Fruit fly (Drosophila melanogaster) whole organism, embryonic: Measurements from ENCODE around the gene Rbp6.

Experiments
- Asciz ChIP-seq: fragments of 200-800 bp; sonication (Bioruptor generic); optimal IDR thresholded peaks from 2 replicates; lab custom pipeline; 2017; ENCODE audit warnings: missing biosample characterization, mild to moderate bottlenecking, missing genetic modification characterization, missing genetic modification reagents
- Bdp1 ChIP-seq: fragments of 200-800 bp; sonication (Bioruptor generic); optimal IDR thresholded peaks from 3 replicates; lab custom pipeline; 2016; ENCODE audit warnings: missing biosample characterization, missing genetic modification characterization
- Blimp-1 ChIP-seq: fragments of 200-800 bp; sonication (Bioruptor generic); optimal IDR thresholded peaks from 3 replicates; lab custom pipeline; 2018; ENCODE audit warnings: missing biosample characterization, missing genetic modification characterization, mild to moderate bottlenecking, moderate library complexity, missing genetic modification reagents
- CG10366 ChIP-seq: fragments of 200-800 bp; sonication (Bioruptor generic); IDR thresholded peaks from 2 replicates; pipeline ENCODE4 v1.3.6; 2022; ENCODE audit warnings: missing biosample characterization, missing genetic modification characterization
- CG13894 ChIP-seq: fragments of 200-800 bp; sonication (Bioruptor generic); optimal IDR thresholded peaks from 3 replicates; lab custom pipeline; 2018; ENCODE audit warnings: missing biosample characterization, mild to moderate bottlenecking, missing genetic modification characterization, moderate library complexity
- CG1647 ChIP-seq: fragments of 200-800 bp; sonication (Bioruptor generic); optimal IDR thresholded peaks from 3 replicates; lab custom pipeline; 2016; ENCODE audit warnings: missing biosample characterization, missing genetic modification characterization
- CG2199 ChIP-seq: fragments of 200-800 bp; sonication (Bioruptor generic); IDR thresholded peaks from 3 replicates; pipeline ENCODE4 v1.3.6; 2022; ENCODE audit warnings: missing biosample characterization, missing genetic modification characterization
- CG4360 ChIP-seq: fragments of 200-800 bp; sonication (Bioruptor generic); IDR thresholded peaks from 2 replicates; pipeline ENCODE4 v1.3.6; 2022; ENCODE audit warnings: missing biosample characterization, missing genetic modification characterization
- CG4854 ChIP-seq: fragments of 200-800 bp; sonication (Bioruptor generic); optimal IDR thresholded peaks from 2 replicates; lab custom pipeline; 2016; ENCODE audit warnings: missing biosample characterization, missing genetic modification characterization, inconsistent platforms
- CG7786 ChIP-seq: fragments of 200-800 bp; sonication (Bioruptor generic); optimal IDR thresholded peaks from 2 replicates; lab custom pipeline; 2016; ENCODE audit warnings: missing biosample characterization, missing genetic modification characterization
- CG7839 ChIP-seq: fragments of 200-800 bp; sonication (Bioruptor generic); optimal IDR thresholded peaks from 3 replicates; lab custom pipeline; 2018; ENCODE audit warnings: missing biosample characterization, mild to moderate bottlenecking, missing genetic modification characterization, moderate library complexity
- CG8924 ChIP-seq: fragments of 200-800 bp; optimal IDR thresholded peaks from 3 replicates; lab custom pipeline; 2019; ENCODE audit warnings: missing biosample characterization, mild to moderate bottlenecking, missing genetic modification characterization, moderate library complexity
- CG9727 ChIP-seq: fragments of 200-800 bp; sonication (Bioruptor generic); optimal IDR thresholded peaks from 3 replicates; lab custom pipeline; 2017; ENCODE audit warnings: missing biosample characterization, mild to moderate bottlenecking, missing genetic modification characterization
- Ets65A ChIP-seq: fragments of 200-800 bp; sonication (Bioruptor generic); peaks from one replicate; lab custom pipeline; 2016; ENCODE audit warnings: missing biosample characterization, missing genetic modification characterization
- Fer3 ChIP-seq: fragments of 200-800 bp; sonication (Bioruptor generic); optimal IDR thresholded peaks from 2 replicates; lab custom pipeline; 2018; ENCODE audit warnings: missing biosample characterization, mild to moderate bottlenecking, missing genetic modification characterization, moderate library complexity
- H15 ChIP-seq: fragments of 200-800 bp; sonication (Bioruptor generic); IDR thresholded peaks from 3 replicates; pipeline ENCODE4 v1.3.6; 2022; ENCODE audit warnings: missing biosample characterization, missing genetic modification characterization
- Hmx ChIP-seq: fragments of 200-800 bp; sonication (Bioruptor generic); optimal IDR thresholded peaks from 2 replicates; lab custom pipeline; 2016; ENCODE audit warnings: missing biosample characterization, missing genetic modification characterization
- Hr39 ChIP-seq: fragments of >200 bp; optimal IDR thresholded peaks from 2 replicates; lab custom pipeline; 2017
- Hsf ChIP-seq: fragments of 200-800 bp; sonication (Bioruptor generic); optimal IDR thresholded peaks from 3 replicates; lab custom pipeline; 2016; ENCODE audit warnings: missing biosample characterization, missing genetic modification characterization
- Meics ChIP-seq: fragments of 200-800 bp; sonication (Bioruptor generic); optimal IDR thresholded peaks from 2 replicates; lab custom pipeline; 2017; ENCODE audit warnings: missing biosample characterization, mild to moderate bottlenecking, missing genetic modification characterization
- NC2β ChIP-seq: fragments of 200-800 bp; sonication (Bioruptor generic); optimal IDR thresholded peaks from 2 replicates; lab custom pipeline; 2016; ENCODE audit warnings: missing biosample characterization, missing genetic modification characterization
- Nf-YC ChIP-seq: fragments of 200-800 bp; optimal IDR thresholded peaks from 3 replicates; lab custom pipeline; 2019; ENCODE audit warnings: missing biosample characterization, mild to moderate bottlenecking, missing genetic modification characterization, moderate library complexity
- abd-A ChIP-seq: fragments of 200-800 bp; sonication (Bioruptor generic); optimal IDR thresholded peaks from 3 replicates; lab custom pipeline; 2019; ENCODE audit warnings: missing biosample characterization, mild to moderate bottlenecking, missing genetic modification characterization, moderate library complexity
- amos ChIP-seq: fragments of 200-800 bp; sonication (Bioruptor generic); IDR thresholded peaks from 2 replicates; pipeline ENCODE4 v1.3.6; 2022; ENCODE audit warnings: missing biosample characterization, missing genetic modification characterization; ENCODE audit not compliant: partially characterized antibody
- ara ChIP-seq: fragments of 200-800 bp; sonication (Bioruptor generic); IDR thresholded peaks from 2 replicates; pipeline ENCODE4 v1.3.6; 2022; ENCODE audit warnings: missing biosample characterization, missing genetic modification characterization
- az2 ChIP-seq: fragments of 200-800 bp; sonication (Bioruptor generic); optimal IDR thresholded peaks from 3 replicates; lab custom pipeline; 2016; ENCODE audit warnings: missing biosample characterization, missing genetic modification characterization
- dmrt99B ChIP-seq: fragments of 200-800 bp; sonication (Bioruptor generic); optimal IDR thresholded peaks from 2 replicates; lab custom pipeline; 2018; ENCODE audit warnings: missing biosample characterization, mild to moderate bottlenecking, missing genetic modification characterization, moderate library complexity
- ftz-f1 ChIP-seq: fragments of 200-800 bp; sonication (Bioruptor generic); optimal IDR thresholded peaks from 2 replicates; lab custom pipeline; 2016; ENCODE audit warnings: missing biosample characterization, missing genetic modification characterization
- gsb ChIP-seq: fragments of 200-800 bp; sonication (Bioruptor generic); IDR thresholded peaks from 2 replicates; pipeline ENCODE4 v1.3.6; 2022; ENCODE audit warnings: missing biosample characterization, missing genetic modification characterization
- hb ChIP-seq: fragments of 200-800 bp; sonication (Bioruptor generic); IDR thresholded peaks from 3 replicates; pipeline ENCODE4 v1.3.6; 2022; ENCODE audit warnings: missing biosample characterization, missing genetic modification characterization; ENCODE audit not compliant: partially characterized antibody
- lbe ChIP-seq: fragments of 200-800 bp; sonication (Bioruptor generic); optimal IDR thresholded peaks from 2 replicates; lab custom pipeline; 2016; ENCODE audit warnings: missing biosample characterization, mild to moderate bottlenecking, missing genetic modification characterization
- lov ChIP-seq, 2 experiments: fragments of 200-800 bp in 1 of 2; fragments of >200 bp in 1 of 2; sonication (Bioruptor generic) in 1 of 2; IDR thresholded peaks in 1 of 2; optimal IDR thresholded peaks in 1 of 2; 2 replicates in 1 of 2; 3 replicates in 1 of 2; pipeline versions ENCODE4 v1.3.6 to Lab custom; 2017 to 2022; ENCODE audit warnings: missing biosample characterization in 1 of 2, missing genetic modification characterization in 1 of 2
- nerfin-1 ChIP-seq: fragments of 200-800 bp; sonication (Bioruptor generic); optimal IDR thresholded peaks from 3 replicates; lab custom pipeline; 2019; ENCODE audit warnings: missing biosample characterization, mild to moderate bottlenecking, missing genetic modification characterization, moderate library complexity
- pho ChIP-seq: fragments of 200-800 bp; sonication (Bioruptor generic); optimal IDR thresholded peaks from 2 replicates; lab custom pipeline; 2016; ENCODE audit warnings: missing biosample characterization, missing genetic modification characterization
- sc ChIP-seq, 3 experiments: fragments of >200 bp in 2 of 3; fragments of 200-800 bp in 1 of 3; sonication (Bioruptor generic) in 1 of 3; optimal IDR thresholded peaks; 2 replicates in 2 of 3; 3 replicates in 1 of 3; lab custom pipeline; 2017; ENCODE audit warnings: mild to moderate bottlenecking in 1 of 3, missing biosample characterization in 1 of 3, missing genetic modification characterization in 1 of 3, missing genetic modification reagents in 1 of 3
- scrt ChIP-seq: fragments of 200-800 bp; sonication (Bioruptor generic); optimal IDR thresholded peaks from 2 replicates; lab custom pipeline; 2018; ENCODE audit warnings: missing biosample characterization, mild to moderate bottlenecking, missing genetic modification characterization, moderate library complexity
- ssp ChIP-seq: fragments of 200-800 bp; sonication (Bioruptor generic); IDR thresholded peaks from 2 replicates; pipeline ENCODE4 v1.3.6; 2022; ENCODE audit warnings: missing biosample characterization, missing genetic modification characterization
- ttk ChIP-seq: fragments of 200-800 bp; sonication (Bioruptor generic); IDR thresholded peaks from 2 replicates; pipeline ENCODE4 v2.1.2; 2022; ENCODE audit warnings: missing biosample characterization, missing genetic modification characterization
- unpg ChIP-seq: fragments of 200-800 bp; sonication (Bioruptor generic); optimal IDR thresholded peaks from 3 replicates; lab custom pipeline; 2018; ENCODE audit warnings: missing biosample characterization, mild to moderate bottlenecking, missing genetic modification characterization, moderate library complexity
- vvl ChIP-seq: fragments of 200-800 bp; sonication (Bioruptor generic); IDR thresholded peaks from 2 replicates; pipeline ENCODE4 v1.3.6; 2022; ENCODE audit warnings: missing biosample characterization, missing genetic modification characterization

Rbp6 gene

DNA sequence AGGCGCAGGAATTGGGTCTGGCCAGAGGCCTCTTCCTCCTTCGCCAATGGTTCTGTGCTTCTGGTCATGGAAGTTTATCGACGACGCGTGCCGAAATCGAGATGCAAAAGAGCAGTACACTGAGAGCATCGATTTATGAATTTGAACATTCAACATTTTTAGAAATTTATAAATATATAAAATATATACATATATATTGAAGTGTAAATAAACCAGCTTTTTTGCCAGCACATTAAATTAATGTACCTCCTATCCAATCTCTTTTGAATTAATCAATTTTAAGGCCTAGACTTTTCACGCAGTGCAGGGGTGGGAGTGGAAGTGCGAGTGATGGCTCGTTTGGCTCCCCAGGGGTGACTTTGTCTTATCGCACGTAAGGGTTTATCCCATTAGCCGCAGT, 124.8 kb downstream of the Rbp6 start (continued):
- TF ChIP-seq ssp (GFP tag; lab: Robert Waterston, UW): peak; percentile 47; the same call in 1 of the 2 replicates
- TF ChIP-seq H15: peak; percentile 43; the same call in 2 of the 3 replicates
- TF ChIP-seq Bdp1 (GFP tag; lab: Kevin White, UChicago): no peak
- TF ChIP-seq lbe: no peak
- peak; percentile 5 for TF ChIP-seq scrt (GFP tag; lab: Kevin White, UChicago)
- peak; percentile 83 for TF ChIP-seq dmrt99B
- no peak for TF ChIP-seq CG1647 (GFP tag; lab: Kevin White, UChicago)
- TF ChIP-seq sc (optimal IDR thresholded peaks at IDR 0.05; lab: Kevin White, UChicago): no peak
- TF ChIP-seq sc (GFP tag; optimal IDR thresholded peaks at IDR 0.05; lab: Kevin White, UChicago): no peak
- no peak for TF ChIP-seq ftz-f1 (GFP tag; lab: Kevin White, UChicago)
- TF ChIP-seq amos (GFP tag; lab: Robert Waterston, UW): no peak
- TF ChIP-seq hb (GFP tag; lab: Robert Waterston, UW): no peak
- TF ChIP-seq lov (optimal IDR thresholded peaks at IDR 0.05; lab: Kevin White, UChicago): no peak
- no peak for TF ChIP-seq lov (GFP tag; IDR thresholded peaks at IDR 0.05; lab: Robert Waterston, UW)
- TF ChIP-seq Blimp-1 (GFP tag; lab: Kevin White, UChicago): peak; percentile 76
- no peak for TF ChIP-seq gsb
- peak; percentile 53 for TF ChIP-seq Asciz
- no peak for TF ChIP-seq CG10366 (GFP tag; lab: Robert Waterston, UW)
- peak; percentile 25 for TF ChIP-seq CG9727 (GFP tag; lab: Kevin White, UChicago)
- no peak for TF ChIP-seq CG7786 (GFP tag; lab: Kevin White, UChicago)
- TF ChIP-seq Meics: peak; percentile 20
- TF ChIP-seq CG4360 (GFP tag; lab: Robert Waterston, UW): no peak
- TF ChIP-seq CG7839: peak; percentile 58
- no peak for TF ChIP-seq az2
- TF ChIP-seq CG4854 (GFP tag; lab: Kevin White, UChicago): no peak
- TF ChIP-seq CG2199 (GFP tag; lab: Robert Waterston, UW): no peak
- no peak for TF ChIP-seq Hsf (GFP tag; lab: Kevin White, UChicago)
- TF ChIP-seq CG8924 (tag; lab: Kevin White, UChicago): peak; percentile 38
- no peak for TF ChIP-seq nerfin-1 (tag; lab: Kevin White, UChicago)
- TF ChIP-seq ara: peak; percentile 53; the same call in 1 of the 2 replicates
- TF ChIP-seq NC2β: no peak
- peak; percentile 55 for TF ChIP-seq ttk (GFP tag; lab: Robert Waterston, UW)
- TF ChIP-seq Nf-YC (tag; lab: Kevin White, UChicago): peak; percentile 19
- TF ChIP-seq Fer3 (tag; lab: Kevin White, UChicago): peak; percentile 13
- TF ChIP-seq Ets65A (GFP tag; lab: Kevin White, UChicago): no peak
- TF ChIP-seq vvl: peak; percentile 78
- TF ChIP-seq, all 482 proteins: peak for 94

DNA sequence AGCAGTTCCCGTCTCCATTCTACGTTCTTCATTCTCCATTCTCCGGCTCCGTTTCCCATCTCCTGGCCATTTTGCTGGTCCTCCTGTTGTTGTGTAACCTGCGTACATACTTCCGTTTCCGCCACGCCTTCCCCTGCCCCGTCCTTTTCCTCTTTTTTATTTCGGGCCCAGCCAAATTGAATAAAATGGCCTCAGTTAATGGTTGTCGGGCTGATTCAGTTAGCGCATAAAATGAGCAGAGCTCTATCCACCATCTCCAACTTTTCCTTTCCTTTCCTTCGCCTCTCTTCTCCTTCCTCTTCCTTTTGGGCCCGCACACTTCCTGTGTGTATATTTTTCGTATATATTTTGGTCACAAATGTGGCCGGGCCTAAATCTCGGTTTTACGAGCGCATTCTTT, 131.5 kb downstream of the Rbp6 start:
- TF ChIP-seq unpg (GFP tag; lab: Kevin White, UChicago) (no peak), pho (GFP tag; lab: Kevin White, UChicago) (no peak), Hr39 (peak; percentile 63), Hmx (GFP tag; lab: Kevin White, UChicago) (no peak), abd-A (tag; lab: Kevin White, UChicago) (peak; percentile 95), CG13894 (peak; percentile 35)
